Fruit fly (Drosophila melanogaster) whole organism, prepupa: ENCODE data around the gene Gr36c.

Source experiments
- Blimp-1 ChIP-seq: fragments of 200-800 bp; sonication (Bioruptor generic); optimal IDR thresholded peaks from 3 replicates; lab custom pipeline; 2017; ENCODE audit warnings: missing biosample characterization, missing genetic modification characterization, mild to moderate bottlenecking, moderate library complexity, missing genetic modification reagents
- CG11294 ChIP-seq: fragments of 200-800 bp; sonication (Bioruptor generic); IDR thresholded peaks from 2 replicates; pipeline ENCODE4 v1.3.6; 2022; ENCODE audit warnings: missing biosample characterization, missing genetic modification characterization
- CG6276 ChIP-seq: fragments of 200-800 bp; sonication (Bioruptor generic); optimal IDR thresholded peaks from 2 replicates; lab custom pipeline; 2017; ENCODE audit warnings: missing biosample characterization, mild to moderate bottlenecking, missing genetic modification characterization
- CG8119 ChIP-seq: fragments of 200-800 bp; sonication (Bioruptor generic); IDR thresholded peaks from 3 replicates; pipeline ENCODE4 v1.3.6; 2022; ENCODE audit warnings: missing biosample characterization, missing genetic modification characterization
- Hr4 ChIP-seq: fragments of 200-800 bp; sonication (Bioruptor generic); optimal IDR thresholded peaks from 3 replicates; lab custom pipeline; 2016; ENCODE audit warnings: missing biosample characterization, missing genetic modification characterization
- Lpt ChIP-seq: fragments of 200-800 bp; sonication (Bioruptor generic); optimal IDR thresholded peaks from 3 replicates; lab custom pipeline; 2016; ENCODE audit warnings: missing biosample characterization, missing genetic modification characterization
- Smox ChIP-seq: fragments of 200-800 bp; sonication (Bioruptor generic); optimal IDR thresholded peaks from 3 replicates; lab custom pipeline; 2016; ENCODE audit warnings: missing biosample characterization, missing genetic modification characterization
- acj6 ChIP-seq: fragments of 200-800 bp; sonication (Bioruptor generic); optimal IDR thresholded peaks from 3 replicates; lab custom pipeline; 2016; ENCODE audit warnings: missing biosample characterization, missing genetic modification characterization
- cyc ChIP-seq: fragments of 200-800 bp; sonication (Bioruptor generic); optimal IDR thresholded peaks from 3 replicates; lab custom pipeline; 2016; ENCODE audit warnings: missing biosample characterization, missing genetic modification characterization
- dsx ChIP-seq: fragments of 200-800 bp; optimal IDR thresholded peaks from 3 replicates; lab custom pipeline; 2019; ENCODE audit warnings: missing biosample characterization, mild to moderate bottlenecking, missing genetic modification characterization, moderate library complexity; ENCODE audit not compliant: poor library complexity, severe bottlenecking
- eg ChIP-seq: fragments of 200-800 bp; sonication (Bioruptor generic); IDR thresholded peaks from 3 replicates; pipeline ENCODE4 v1.3.6; 2022; ENCODE audit warnings: missing biosample characterization, missing genetic modification characterization
- esn ChIP-seq: fragments of 200-800 bp; sonication (Bioruptor generic); optimal IDR thresholded peaks from 2 replicates; lab custom pipeline; 2016; ENCODE audit warnings: missing biosample characterization, mild to moderate bottlenecking, missing genetic modification characterization, moderate library complexity
- fd85E ChIP-seq: fragments of 200-800 bp; sonication (Bioruptor generic); optimal IDR thresholded peaks from 3 replicates; lab custom pipeline; 2016; ENCODE audit warnings: missing biosample characterization, missing genetic modification characterization
- vri ChIP-seq: fragments of 200-800 bp; sonication (Bioruptor generic); optimal IDR thresholded peaks from 3 replicates; lab custom pipeline; 2016; ENCODE audit warnings: missing biosample characterization, mild to moderate bottlenecking, missing genetic modification characterization

DNA sequence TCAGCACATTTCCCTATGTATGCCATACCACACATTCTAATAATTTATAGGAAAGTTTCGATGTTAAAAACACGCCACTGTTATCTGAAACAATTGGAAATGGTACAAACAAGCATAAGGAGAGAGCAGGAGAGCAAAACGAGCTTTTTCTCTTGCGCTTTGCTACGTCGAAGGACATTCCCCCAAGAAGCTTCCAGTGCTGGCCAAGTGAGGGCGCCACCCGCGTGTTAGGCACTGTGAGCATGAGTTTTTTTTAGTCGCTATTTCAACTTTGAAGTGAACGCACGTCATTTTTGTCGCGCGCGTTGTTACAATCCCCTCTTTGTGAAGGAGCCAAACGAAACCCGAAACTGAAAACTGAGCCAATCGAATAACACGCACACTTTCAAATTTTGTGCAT is 49.3 kb upstream of the Gr36c start, which contains the start of the genes CG34106 and beat-IIIa:
- TF ChIP-seq acj6 (GFP tag; lab: Kevin White, UChicago) (no peak), CG6276 (GFP tag; lab: Kevin White, UChicago) (peak; percentile 64), Smox (GFP tag; lab: Kevin White, UChicago) (no peak), Lpt (GFP tag; lab: Kevin White, UChicago) (no peak), CG11294 (GFP tag; lab: Robert Waterston, UW) (no peak), dsx (GFP tag; lab: Kevin White, UChicago) (no peak), Blimp-1 (GFP tag; lab: Kevin White, UChicago) (no peak), eg (GFP tag; lab: Robert Waterston, UW) (no peak), fd85E (no peak), vri (GFP tag; lab: Kevin White, UChicago) (no peak), Hr4 (no peak), esn (GFP tag; lab: Kevin White, UChicago) (no peak), cyc (GFP tag; lab: Kevin White, UChicago) (no peak), CG8119 (no peak)
